Worm (Caenorhabditis elegans) whole organism, L3 larva: ENCODE results near the gene nlt-1.

Experiments used
- aly-2 ChIP-seq: fragments of 150-350 bp; optimal IDR thresholded peaks from 2 replicates; lab custom pipeline; 2014; ENCODE audit warnings: missing biosample characterization, missing genetic modification characterization
- ama-1 ChIP-seq: fragments of 150-350 bp; optimal IDR thresholded peaks from 2 replicates; lab custom pipeline; 2018
- ceh-16 ChIP-seq: sonication (generic microtip); optimal IDR thresholded peaks from 2 replicates; lab custom pipeline; 2017; ENCODE audit warnings: missing biosample characterization, missing genetic modification characterization
- ceh-28 ChIP-seq: fragments of 150-350 bp; optimal IDR thresholded peaks from 2 replicates; lab custom pipeline; 2014; ENCODE audit warnings: missing biosample characterization, missing genetic modification reagents, missing genetic modification characterization
- ceh-82 ChIP-seq: fragments of 150-350 bp; optimal IDR thresholded peaks from 2 replicates; lab custom pipeline; 2014; ENCODE audit warnings: missing biosample characterization, missing genetic modification characterization
- ceh-9 ChIP-seq: sonication (generic microtip); optimal IDR thresholded peaks from 2 replicates; lab custom pipeline; 2018; ENCODE audit warnings: missing biosample characterization, missing genetic modification characterization
- daf-12 ChIP-seq: fragments of 150-350 bp; optimal IDR thresholded peaks from 2 replicates; lab custom pipeline; 2014; ENCODE audit warnings: missing biosample characterization, missing genetic modification reagents, missing genetic modification characterization
- egl-27 ChIP-seq: sonication (generic microtip); optimal IDR thresholded peaks from 4 replicates; lab custom pipeline; 2017; ENCODE audit warnings: missing biosample characterization, missing genetic modification reagents, missing genetic modification characterization
- egl-5 ChIP-seq: fragments of 150-350 bp; optimal IDR thresholded peaks from 2 replicates; lab custom pipeline; 2017; ENCODE audit warnings: missing biosample characterization, missing genetic modification reagents, missing genetic modification characterization, inconsistent platforms
- elt-1 ChIP-seq: fragments of 150-350 bp; optimal IDR thresholded peaks from 2 replicates; lab custom pipeline; 2014; ENCODE audit warnings: missing biosample characterization, missing genetic modification characterization
- elt-2 ChIP-seq: sonication (generic microtip); optimal IDR thresholded peaks from 2 replicates; lab custom pipeline; 2016; ENCODE audit warnings: missing genetic modification reagents, mild to moderate bottlenecking, missing genetic modification characterization, missing compliant biosample characterization
- elt-3 ChIP-seq, 3 experiments: fragments of 150-350 bp in 1 of 3; sonication (generic microtip) in 2 of 3; optimal IDR thresholded peaks; 2 replicates in 2 of 3; 4 replicates in 1 of 3; lab custom pipeline; 2014 to 2017; ENCODE audit warnings: missing biosample characterization in 3 of 3, missing genetic modification characterization in 3 of 3
- eor-1 ChIP-seq, 2 experiments: fragments of 150-350 bp; optimal IDR thresholded peaks; 2 replicates each; lab custom pipeline; 2014 to 2018; ENCODE audit warnings: missing biosample characterization in 2 of 2, missing genetic modification characterization in 2 of 2
- fkh-10 ChIP-seq: sonication (generic microtip); optimal IDR thresholded peaks from 2 replicates; lab custom pipeline; 2017; ENCODE audit warnings: missing biosample characterization, missing genetic modification reagents, missing genetic modification characterization
- fkh-2 ChIP-seq: fragments of 150-350 bp; optimal IDR thresholded peaks from 2 replicates; lab custom pipeline; 2014; ENCODE audit warnings: missing biosample characterization, missing genetic modification reagents, missing genetic modification characterization
- hmg-11 ChIP-seq: sonication (generic microtip); optimal IDR thresholded peaks from 2 replicates; lab custom pipeline; 2016; ENCODE audit warnings: missing genetic modification characterization, missing compliant biosample characterization
- jun-1 ChIP-seq: fragments of 150-350 bp; optimal IDR thresholded peaks from 2 replicates; lab custom pipeline; 2014; ENCODE audit warnings: missing biosample characterization, missing genetic modification reagents, missing genetic modification characterization
- lin-15B ChIP-seq: fragments of 150-350 bp; optimal IDR thresholded peaks from 2 replicates; lab custom pipeline; 2014; ENCODE audit warnings: missing biosample characterization, missing genetic modification characterization
- lin-39 ChIP-seq: fragments of 150-350 bp; optimal IDR thresholded peaks from 2 replicates; lab custom pipeline; 2018; ENCODE audit warnings: missing biosample characterization, missing genetic modification reagents, missing genetic modification characterization
- lsy-12 ChIP-seq: sonication (generic microtip); optimal IDR thresholded peaks from 2 replicates; lab custom pipeline; 2016; ENCODE audit warnings: mild to moderate bottlenecking, missing genetic modification characterization, missing compliant biosample characterization
- mdl-1 ChIP-seq: fragments of 150-350 bp; optimal IDR thresholded peaks from 2 replicates; lab custom pipeline; 2014; ENCODE audit warnings: missing biosample characterization, missing genetic modification characterization
- mml-1 ChIP-seq: fragments of 150-350 bp; sonication (generic microtip); optimal IDR thresholded peaks from 3 replicates; lab custom pipeline; 2014; ENCODE audit warnings: missing biosample characterization, missing genetic modification characterization
- nhr-11 ChIP-seq: fragments of 150-350 bp; optimal IDR thresholded peaks from 2 replicates; lab custom pipeline; 2014; ENCODE audit warnings: missing biosample characterization, missing genetic modification characterization
- nhr-12 ChIP-seq: fragments of 150-350 bp; optimal IDR thresholded peaks from 2 replicates; lab custom pipeline; 2014; ENCODE audit warnings: missing biosample characterization, missing genetic modification characterization
- nhr-23 ChIP-seq: fragments of 150-350 bp; optimal IDR thresholded peaks from 2 replicates; lab custom pipeline; 2014; ENCODE audit warnings: missing biosample characterization, missing genetic modification reagents, missing genetic modification characterization
- nhr-237 ChIP-seq: fragments of 150-350 bp; optimal IDR thresholded peaks from 2 replicates; lab custom pipeline; 2014; ENCODE audit warnings: missing biosample characterization, missing genetic modification characterization
- nhr-25 ChIP-seq: sonication (generic microtip); optimal IDR thresholded peaks from 2 replicates; lab custom pipeline; 2017; ENCODE audit warnings: missing biosample characterization, missing genetic modification characterization
- nhr-28 ChIP-seq: fragments of 150-350 bp; optimal IDR thresholded peaks from 2 replicates; lab custom pipeline; 2014; ENCODE audit warnings: missing biosample characterization, missing genetic modification characterization
- nhr-43 ChIP-seq: sonication (generic microtip); optimal IDR thresholded peaks from 2 replicates; lab custom pipeline; 2016; ENCODE audit warnings: mild to moderate bottlenecking, missing genetic modification characterization, missing compliant biosample characterization; ENCODE audit not compliant: poor library complexity, severe bottlenecking
- nhr-67 ChIP-seq: fragments of 150-350 bp; optimal IDR thresholded peaks from 2 replicates; lab custom pipeline; 2014; ENCODE audit warnings: missing biosample characterization, missing genetic modification characterization
- nhr-76 ChIP-seq: fragments of 150-350 bp; sonication (generic microtip); optimal IDR thresholded peaks from 5 replicates; lab custom pipeline; 2014; ENCODE audit warnings: missing biosample characterization, missing genetic modification characterization
- nhr-77 ChIP-seq: fragments of 150-350 bp; optimal IDR thresholded peaks from 2 replicates; lab custom pipeline; 2014; ENCODE audit warnings: missing biosample characterization, missing genetic modification characterization
- pha-4 ChIP-seq: fragments of 150-350 bp; optimal IDR thresholded peaks from 2 replicates; lab custom pipeline; 2014; ENCODE audit warnings: missing biosample characterization, missing genetic modification reagents, missing genetic modification characterization
- pqm-1 ChIP-seq: fragments of 150-350 bp; optimal IDR thresholded peaks from 2 replicates; lab custom pipeline; 2017; ENCODE audit warnings: missing biosample characterization, missing genetic modification characterization, inconsistent platforms
- sea-2 ChIP-seq: fragments of 150-350 bp; sonication (generic microtip); optimal IDR thresholded peaks from 4 replicates; lab custom pipeline; 2014; ENCODE audit warnings: missing biosample characterization, missing genetic modification reagents, missing genetic modification characterization
- skn-1 ChIP-seq: fragments of 150-350 bp; optimal IDR thresholded peaks from 2 replicates; lab custom pipeline; 2014; ENCODE audit warnings: missing biosample characterization, missing genetic modification characterization
- tbx-2 ChIP-seq: sonication (generic microtip); optimal IDR thresholded peaks from 2 replicates; lab custom pipeline; 2016; ENCODE audit warnings: mild to moderate bottlenecking, missing genetic modification characterization, missing compliant biosample characterization
- unc-39 ChIP-seq: sonication (generic microtip); optimal IDR thresholded peaks from 4 replicates; lab custom pipeline; 2017; ENCODE audit warnings: missing biosample characterization, missing genetic modification characterization
- unc-62 ChIP-seq: fragments of 150-350 bp; sonication (generic microtip); optimal IDR thresholded peaks from 4 replicates; lab custom pipeline; 2014; ENCODE audit warnings: missing biosample characterization, missing genetic modification reagents, missing genetic modification characterization
- zag-1 ChIP-seq: fragments of 150-350 bp; optimal IDR thresholded peaks from 2 replicates; lab custom pipeline; 2014; ENCODE audit warnings: missing biosample characterization, missing genetic modification characterization
- ztf-11 ChIP-seq: fragments of 150-350 bp; optimal IDR thresholded peaks from 2 replicates; lab custom pipeline; 2014; ENCODE audit warnings: missing biosample characterization, missing genetic modification characterization
- ztf-4 ChIP-seq: fragments of 150-350 bp; optimal IDR thresholded peaks from 2 replicates; lab custom pipeline; 2014; ENCODE audit warnings: missing biosample characterization, missing genetic modification characterization

Gene nlt-1

ce11 chrII:9982437-9982836 lies 18.5 kb downstream of the nlt-1 start:
- TF ChIP-seq mml-1 (no peak), ama-1 (lab: Kevin White, UChicago) (no peak), pqm-1 (tag; lab: Kevin White, UChicago) (no peak), fkh-2 (tag; lab: Kevin White, UChicago) (no peak), nhr-25 (no peak), egl-27 (tag; lab: Kevin White, UChicago) (no peak), lin-39 (tag; lab: Kevin White, UChicago) (no peak), pha-4 (tag; lab: Kevin White, UChicago) (no peak), skn-1 (tag; lab: Kevin White, UChicago) (no peak), ceh-9 (tag; lab: Kevin White, UChicago) (no peak), nhr-77 (tag; lab: Kevin White, UChicago) (no peak), aly-2 (tag; lab: Kevin White, UChicago) (no peak), nhr-28 (tag; lab: Kevin White, UChicago) (no peak)

- TF ChIP-seq nhr-23 (tag; lab: Kevin White, UChicago): no peak
- TF ChIP-seq nhr-76 (tag; lab: Kevin White, UChicago): no peak
Observed at ce11 chrII:9981760-9982159, 19.2 kb downstream of the nlt-1 start, which contains the start of gene sdz-38. Gene sdz-38 (minus strand): TSS chrII:9981860.

- TF ChIP-seq nhr-237 (tag; lab: Kevin White, UChicago) (no peak), elt-3 (tag; optimal IDR thresholded peaks at IDR 0.05; lab: Kevin White, UChicago) (no peak), unc-62 (GFP tag; lab: Kevin White, UChicago) (no peak), lin-15B (tag; lab: Kevin White, UChicago) (no peak), ztf-11 (tag; lab: Kevin White, UChicago) (no peak), nhr-12 (tag; lab: Kevin White, UChicago) (no peak), nhr-11 (no peak), zag-1 (no peak), fkh-2 (tag; lab: Kevin White, UChicago) (no peak), fkh-10 (GFP tag; lab: Kevin White, UChicago) (no peak), egl-5 (tag; lab: Kevin White, UChicago) (no peak), skn-1 (tag; lab: Kevin White, UChicago) (no peak), tbx-2 (tag; lab: Kevin White, UChicago) (no peak), ceh-82 (tag; lab: Kevin White, UChicago) (no peak)
- TF ChIP-seq, all 47 proteins: peak for 0
Observed at ce11 chrII:9980077-9980631, 20.8 kb downstream of the nlt-1 start, which contains the start of gene ZK892.6. Gene ZK892.6 (minus strand): TSS chrII:9980127.

- no peak for TF ChIP-seq fkh-2 (tag; lab: Kevin White, UChicago)
- TF ChIP-seq mdl-1 (tag; lab: Kevin White, UChicago): no peak
- TF ChIP-seq ztf-4 (tag; lab: Kevin White, UChicago): no peak
- TF ChIP-seq pqm-1 (tag; lab: Kevin White, UChicago): no peak
- no peak for TF ChIP-seq ceh-9 (tag; lab: Kevin White, UChicago)
- TF ChIP-seq ama-1 (lab: Kevin White, UChicago): no peak
- TF ChIP-seq elt-3 (tag; optimal IDR thresholded peaks at IDR 0.05; lab: Kevin White, UChicago): no peak
- TF ChIP-seq elt-2 (tag; lab: Kevin White, UChicago): no peak
Observed at ce11 chrII:9976405-9976804, 24.5 kb downstream of the nlt-1 start, which contains the start of gene R53.8. Gene R53.8 (plus strand): TSS chrII:9976705.

ce11 chrII:9974967-9975366 lies 26.0 kb downstream of the nlt-1 start, which contains the start of gene aakg-5:
Gene aakg-5 (minus strand): TSS chrII:9975125.
- peak; percentile 57 for TF ChIP-seq skn-1 (tag; lab: Kevin White, UChicago)
- no peak for TF ChIP-seq unc-39
- TF ChIP-seq jun-1 (tag; lab: Kevin White, UChicago): peak; percentile 84
- peak; percentile 96 for TF ChIP-seq pha-4 (tag; lab: Kevin White, UChicago)
- TF ChIP-seq ceh-82 (tag; lab: Kevin White, UChicago): peak; percentile 18
- no peak for TF ChIP-seq sea-2 (GFP tag; lab: Kevin White, UChicago)
- no peak for TF ChIP-seq ceh-16 (tag; lab: Kevin White, UChicago)
- TF ChIP-seq nhr-67 (tag; lab: Kevin White, UChicago): no peak
- peak; percentile 95 for TF ChIP-seq nhr-23 (tag; lab: Kevin White, UChicago)
- no peak for TF ChIP-seq nhr-11
- peak; percentile 34 for TF ChIP-seq tbx-2 (tag; lab: Kevin White, UChicago)
- no peak for TF ChIP-seq fkh-10 (GFP tag; lab: Kevin White, UChicago)
- peak; percentile 89 for TF ChIP-seq nhr-25
- peak; percentile 77 for TF ChIP-seq ceh-28
- TF ChIP-seq nhr-76 (tag; lab: Kevin White, UChicago): no peak
- no peak for TF ChIP-seq nhr-28 (tag; lab: Kevin White, UChicago)
- peak; percentile 78 for TF ChIP-seq lin-39 (tag; lab: Kevin White, UChicago)
- no peak for TF ChIP-seq nhr-77 (tag; lab: Kevin White, UChicago)
- peak; percentile 82 for TF ChIP-seq elt-1 (tag; lab: Kevin White, UChicago)
- peak; percentile 63 for TF ChIP-seq lin-15B (tag; lab: Kevin White, UChicago)
- TF ChIP-seq hmg-11 (tag; lab: Kevin White, UChicago): peak; percentile 94
- TF ChIP-seq unc-62 (GFP tag; lab: Kevin White, UChicago): peak; percentile 74
- TF ChIP-seq elt-2 (tag; lab: Kevin White, UChicago): peak; percentile 87
- TF ChIP-seq ceh-9 (tag; lab: Kevin White, UChicago): no peak
- TF ChIP-seq eor-1 (tag; optimal IDR thresholded peaks at IDR 0.05; lab: Kevin White, UChicago): no peak
- TF ChIP-seq lsy-12 (tag; lab: Kevin White, UChicago): no peak
- TF ChIP-seq pqm-1 (tag; lab: Kevin White, UChicago): peak; percentile 93
- peak; percentile 48 for TF ChIP-seq nhr-43 (tag; lab: Kevin White, UChicago)
- no peak for TF ChIP-seq daf-12 (tag; lab: Kevin White, UChicago)
